Fruit fly (Drosophila melanogaster) whole organism, embryonic: ENCODE data around the gene CG18563.

ENCODE experiments used
- Abd-B ChIP-seq: fragments of 200-800 bp; sonication (Bioruptor generic); optimal IDR thresholded peaks from 2 replicates; lab custom pipeline; 2018; ENCODE audit warnings: missing biosample characterization, mild to moderate bottlenecking, missing genetic modification characterization, moderate library complexity
- Atf3 ChIP-seq: fragments of 200-800 bp; sonication (Bioruptor generic); optimal IDR thresholded peaks from 3 replicates; lab custom pipeline; 2016; ENCODE audit warnings: missing biosample characterization, missing genetic modification characterization
- Awh ChIP-seq: fragments of 200-800 bp; sonication (Bioruptor generic); IDR thresholded peaks from 2 replicates; pipeline ENCODE4, ENCODE4 v1.3.6; 2022; ENCODE audit warnings: missing biosample characterization, missing genetic modification characterization
- CG10654 ChIP-seq: fragments of 200-800 bp; sonication (Bioruptor generic); optimal IDR thresholded peaks from 2 replicates; lab custom pipeline; 2016; ENCODE audit warnings: missing biosample characterization, missing genetic modification characterization
- CG10959 ChIP-seq: fragments of 200-800 bp; sonication (Bioruptor generic); IDR thresholded peaks from 2 replicates; pipeline ENCODE4 v1.3.6; 2022; ENCODE audit warnings: missing biosample characterization, missing genetic modification characterization
- CG11398 ChIP-seq: fragments of 200-800 bp; sonication (Bioruptor generic); optimal IDR thresholded peaks from 2 replicates; lab custom pipeline; 2016; ENCODE audit warnings: missing biosample characterization, missing genetic modification characterization
- CG15011 ChIP-seq: fragments of 200-800 bp; sonication (Bioruptor generic); optimal IDR thresholded peaks from 3 replicates; lab custom pipeline; 2018; ENCODE audit warnings: missing biosample characterization, mild to moderate bottlenecking, missing genetic modification characterization
- CG15601 ChIP-seq: fragments of 200-800 bp; sonication (Bioruptor generic); optimal IDR thresholded peaks from 3 replicates; lab custom pipeline; 2019; ENCODE audit warnings: missing biosample characterization, mild to moderate bottlenecking, missing genetic modification characterization, moderate library complexity
- CG18476 ChIP-seq: fragments of 200-800 bp; sonication (Bioruptor generic); optimal IDR thresholded peaks from 2 replicates; lab custom pipeline; 2016; ENCODE audit warnings: missing biosample characterization, mild to moderate bottlenecking, missing genetic modification characterization
- CG31388 ChIP-seq: fragments of 200-800 bp; sonication (Bioruptor generic); optimal IDR thresholded peaks from 2 replicates; lab custom pipeline; 2016; ENCODE audit warnings: missing biosample characterization, missing genetic modification characterization
- CG42726 ChIP-seq: fragments of 200-800 bp; sonication (Bioruptor generic); IDR thresholded peaks from 2 replicates; pipeline ENCODE4 v1.3.6; 2022; ENCODE audit warnings: missing biosample characterization, missing genetic modification characterization; ENCODE audit not compliant: partially characterized antibody
- CG43689 ChIP-seq: fragments of 200-800 bp; sonication (Bioruptor generic); IDR thresholded peaks from 2 replicates; pipeline ENCODE4 v1.3.6; 2022; ENCODE audit warnings: missing biosample characterization, missing genetic modification characterization
- CG6854 ChIP-seq: fragments of 200-800 bp; sonication (Bioruptor generic); optimal IDR thresholded peaks from 3 replicates; lab custom pipeline; 2017; ENCODE audit warnings: missing biosample characterization, mild to moderate bottlenecking, missing genetic modification characterization
- CHES-1-like ChIP-seq: fragments of 200-800 bp; sonication (Bioruptor generic); optimal IDR thresholded peaks from 2 replicates; lab custom pipeline; 2016; ENCODE audit warnings: missing biosample characterization, missing genetic modification characterization
- CkIIα-i1 ChIP-seq: fragments of 200-800 bp; sonication (Bioruptor generic); IDR thresholded peaks from 2 replicates; pipeline ENCODE4 v1.3.6; 2022; ENCODE audit warnings: missing biosample characterization, missing genetic modification characterization
- Dll ChIP-seq: fragments of 200-800 bp; sonication (Bioruptor generic); IDR thresholded peaks from 4 replicates; pipeline ENCODE4 v1.3.6; 2022; ENCODE audit warnings: missing biosample characterization, missing genetic modification characterization; ENCODE audit not compliant: partially characterized antibody
- Dp ChIP-seq: fragments of 200-800 bp; sonication (Bioruptor generic); optimal IDR thresholded peaks from 2 replicates; lab custom pipeline; 2018; ENCODE audit warnings: missing biosample characterization, mild to moderate bottlenecking, missing genetic modification characterization, moderate library complexity
- Ets65A ChIP-seq: fragments of 200-800 bp; sonication (Bioruptor generic); peaks from one replicate; lab custom pipeline; 2016; ENCODE audit warnings: missing biosample characterization, missing genetic modification characterization
- HLH4C ChIP-seq: fragments of 200-800 bp; sonication (Bioruptor generic); IDR thresholded peaks from 3 replicates; pipeline ENCODE4 v1.3.6; 2022; ENCODE audit warnings: missing biosample characterization, missing genetic modification characterization; ENCODE audit not compliant: partially characterized antibody
- Max ChIP-seq: fragments of 200-800 bp; sonication (Bioruptor generic); optimal IDR thresholded peaks from 2 replicates; lab custom pipeline; 2016; ENCODE audit warnings: missing biosample characterization, mild to moderate bottlenecking, missing genetic modification characterization
- Med ChIP-seq: fragments of 200-800 bp; sonication (Bioruptor generic); peaks from one replicate; lab custom pipeline; 2016; ENCODE audit warnings: missing biosample characterization, missing genetic modification characterization, mild to moderate bottlenecking, inconsistent platforms, moderate library complexity
- Mes4 ChIP-seq: fragments of 200-800 bp; sonication (Bioruptor generic); optimal IDR thresholded peaks from 2 replicates; lab custom pipeline; 2016; ENCODE audit warnings: missing biosample characterization, missing genetic modification characterization
- NC2α ChIP-seq: fragments of 200-800 bp; sonication (Bioruptor generic); optimal IDR thresholded peaks from 2 replicates; lab custom pipeline; 2016; ENCODE audit warnings: missing biosample characterization, missing genetic modification characterization
- Nf-YA ChIP-seq: fragments of 200-800 bp; sonication (Bioruptor generic); IDR thresholded peaks from 2 replicates; pipeline ENCODE4 v1.3.6; 2022; ENCODE audit warnings: missing biosample characterization, missing genetic modification characterization
- PHDP ChIP-seq: fragments of 200-800 bp; sonication (Bioruptor generic); optimal IDR thresholded peaks from 3 replicates; lab custom pipeline; 2018; ENCODE audit warnings: missing biosample characterization, mild to moderate bottlenecking, missing genetic modification characterization, moderate library complexity
- Pdp1 ChIP-seq, 2 experiments: fragments of 200-800 bp; sonication (Bioruptor generic); optimal IDR thresholded peaks; 3 replicates each; lab custom pipeline; 2016; ENCODE audit warnings: missing biosample characterization in 2 of 2, missing genetic modification characterization in 2 of 2, mild to moderate bottlenecking in 1 of 2, moderate library complexity in 1 of 2
- Sox102F ChIP-seq: fragments of 200-800 bp; sonication (Bioruptor generic); optimal IDR thresholded peaks from 2 replicates; lab custom pipeline; 2018; ENCODE audit warnings: missing biosample characterization, mild to moderate bottlenecking, missing genetic modification characterization, moderate library complexity
- az2 ChIP-seq: fragments of 200-800 bp; sonication (Bioruptor generic); optimal IDR thresholded peaks from 3 replicates; lab custom pipeline; 2016; ENCODE audit warnings: missing biosample characterization, missing genetic modification characterization
- bcd ChIP-seq: fragments of 200-800 bp; sonication (Bioruptor generic); optimal IDR thresholded peaks from 2 replicates; lab custom pipeline; 2017; ENCODE audit warnings: missing biosample characterization, mild to moderate bottlenecking, missing genetic modification characterization
- br ChIP-seq: fragments of >200 bp; optimal IDR thresholded peaks from 2 replicates; lab custom pipeline; 2017
- cad ChIP-seq: fragments of >200 bp; optimal IDR thresholded peaks from 2 replicates; lab custom pipeline; 2017; ENCODE audit warnings: missing biosample characterization, missing genetic modification characterization
- dmrt99B ChIP-seq: fragments of 200-800 bp; sonication (Bioruptor generic); optimal IDR thresholded peaks from 2 replicates; lab custom pipeline; 2018; ENCODE audit warnings: missing biosample characterization, mild to moderate bottlenecking, missing genetic modification characterization, moderate library complexity
- dysf ChIP-seq: fragments of 200-800 bp; sonication (Bioruptor generic); IDR thresholded peaks from 3 replicates; pipeline ENCODE4 v1.3.6; 2022; ENCODE audit warnings: missing biosample characterization, missing genetic modification characterization
- emc ChIP-seq: fragments of 200-800 bp; sonication (Bioruptor generic); optimal IDR thresholded peaks from 2 replicates; lab custom pipeline; 2016; ENCODE audit warnings: missing biosample characterization, missing genetic modification characterization
- ftz-f1 ChIP-seq: fragments of 200-800 bp; sonication (Bioruptor generic); optimal IDR thresholded peaks from 2 replicates; lab custom pipeline; 2016; ENCODE audit warnings: missing biosample characterization, missing genetic modification characterization
- fu2 ChIP-seq: fragments of 200-800 bp; sonication (Bioruptor generic); optimal IDR thresholded peaks from 2 replicates; lab custom pipeline; 2016; ENCODE audit warnings: missing biosample characterization, missing genetic modification characterization
- jigr1 ChIP-seq: fragments of 200-800 bp; sonication (Bioruptor generic); IDR thresholded peaks from 3 replicates; pipeline ENCODE4 v1.3.6; 2022; ENCODE audit warnings: missing biosample characterization, missing genetic modification characterization
- ken ChIP-seq: fragments of 200-800 bp; sonication (Bioruptor generic); IDR thresholded peaks from 3 replicates; pipeline ENCODE4 v1.3.6; 2022; ENCODE audit warnings: missing biosample characterization, missing genetic modification characterization
- luna ChIP-seq: fragments of 200-800 bp; sonication (Bioruptor generic); optimal IDR thresholded peaks from 2 replicates; lab custom pipeline; 2016; ENCODE audit warnings: missing biosample characterization, missing genetic modification characterization
- nerfin-2 ChIP-seq: fragments of 200-800 bp; sonication (Bioruptor generic); IDR thresholded peaks from 2 replicates; pipeline ENCODE4 v1.3.6; 2022; ENCODE audit warnings: missing biosample characterization, missing genetic modification characterization; ENCODE audit not compliant: partially characterized antibody
- nmo ChIP-seq: fragments of 200-800 bp; sonication (Bioruptor generic); optimal IDR thresholded peaks from 2 replicates; lab custom pipeline; 2018; ENCODE audit warnings: missing biosample characterization, mild to moderate bottlenecking, missing genetic modification characterization, moderate library complexity
- ro ChIP-seq: fragments of 200-800 bp; sonication (Bioruptor generic); IDR thresholded peaks from 2 replicates; pipeline ENCODE4 v1.3.6; 2022; ENCODE audit warnings: missing biosample characterization, missing genetic modification characterization
- schlank ChIP-seq: fragments of 200-800 bp; sonication (Bioruptor generic); optimal IDR thresholded peaks from 2 replicates; lab custom pipeline; 2018; ENCODE audit warnings: missing biosample characterization, mild to moderate bottlenecking, missing genetic modification characterization
- sr ChIP-seq: fragments of 200-800 bp; sonication (Bioruptor generic); IDR thresholded peaks from 3 replicates; pipeline ENCODE4 v1.3.6; 2022; ENCODE audit warnings: missing biosample characterization, missing genetic modification characterization
- tup ChIP-seq: fragments of 200-800 bp; sonication (Bioruptor generic); optimal IDR thresholded peaks from 2 replicates; lab custom pipeline; 2016; ENCODE audit warnings: missing biosample characterization, mild to moderate bottlenecking, missing genetic modification characterization, moderate library complexity
- twi ChIP-seq: fragments of 200-800 bp; optimal IDR thresholded peaks from 2 replicates; lab custom pipeline; 2019; ENCODE audit warnings: missing biosample characterization, mild to moderate bottlenecking, missing genetic modification characterization, moderate library complexity
- unc-4 ChIP-seq: fragments of 200-800 bp; sonication (Bioruptor generic); IDR thresholded peaks from 2 replicates; pipeline ENCODE4 v1.3.6; 2022; ENCODE audit warnings: missing biosample characterization, missing genetic modification characterization; ENCODE audit not compliant: partially characterized antibody
- usp ChIP-seq: fragments of >200 bp; optimal IDR thresholded peaks from 2 replicates; lab custom pipeline; 2017; ENCODE audit warnings: missing biosample characterization, missing genetic modification characterization
- vnd ChIP-seq: fragments of 200-800 bp; sonication (Bioruptor generic); IDR thresholded peaks from 3 replicates; pipeline ENCODE4 v1.3.6; 2022; ENCODE audit warnings: missing biosample characterization, missing genetic modification characterization; ENCODE audit not compliant: partially characterized antibody
- zf30C ChIP-seq: fragments of 200-800 bp; sonication (Bioruptor generic); optimal IDR thresholded peaks from 3 replicates; lab custom pipeline; 2018; ENCODE audit warnings: missing biosample characterization, mild to moderate bottlenecking, missing genetic modification characterization

Gene CG18563

DNA sequence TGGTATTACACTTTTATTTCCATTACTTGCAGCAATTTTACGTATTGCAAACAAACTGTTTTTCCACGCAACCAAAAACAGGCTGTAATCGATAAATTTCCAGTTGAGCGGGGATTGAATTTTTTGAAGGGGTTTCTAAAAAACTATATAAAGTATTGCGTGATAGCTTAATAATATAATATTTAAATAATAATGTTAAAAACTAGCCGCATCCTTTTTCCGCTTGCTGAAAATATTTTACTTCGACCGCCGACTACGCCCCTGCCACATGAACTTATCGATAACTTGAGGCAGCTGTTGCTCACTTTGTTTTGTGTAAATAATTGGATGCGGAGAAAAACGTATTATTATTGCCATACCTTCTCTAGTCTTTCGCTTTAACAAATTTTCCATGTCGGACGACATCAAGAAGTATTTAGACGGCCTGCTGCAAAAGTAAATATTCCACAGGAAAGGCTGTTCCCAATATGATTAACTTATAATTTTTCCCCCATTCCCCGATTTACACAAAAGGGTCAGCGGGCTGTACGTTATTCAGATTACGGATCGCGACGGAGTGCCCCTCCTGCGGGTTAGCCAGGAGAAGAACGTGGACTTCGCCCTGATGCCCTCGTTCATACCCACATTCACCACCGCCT, 23.2 kb upstream of the CG18563 start, which contains the start of the genes fws and Lamtor3 (continued):
- TF ChIP-seq CG31388 (GFP tag; lab: Kevin White, UChicago), result peak; percentile 93
- TF ChIP-seq bcd, result peak; percentile 98
- no peak for TF ChIP-seq vnd (GFP tag; lab: Robert Waterston, UW)
- TF ChIP-seq CG10959 (GFP tag; lab: Robert Waterston, UW), result peak; percentile 96
- peak; percentile 98 for TF ChIP-seq Abd-B (GFP tag; lab: Kevin White, UChicago)
- peak; percentile 97 for TF ChIP-seq Nf-YA
- TF ChIP-seq unc-4 (GFP tag; lab: Robert Waterston, UW), result peak; percentile 52; the same call in 1 of the 2 replicates
- no peak for TF ChIP-seq zf30C (GFP tag; lab: Kevin White, UChicago)
- TF ChIP-seq NC2α, result peak; percentile 52
- TF ChIP-seq CG15011 (GFP tag; lab: Kevin White, UChicago), result peak; percentile 94
- peak; percentile 99 for TF ChIP-seq nmo
- TF ChIP-seq CG43689 (GFP tag; lab: Robert Waterston, UW), result peak; percentile 98
- peak; percentile 99 for TF ChIP-seq Sox102F (GFP tag; lab: Kevin White, UChicago)
- TF ChIP-seq tup (GFP tag; lab: Kevin White, UChicago), result peak; percentile 86
- peak; percentile 79 for TF ChIP-seq Atf3 (GFP tag; lab: Kevin White, UChicago)
- TF ChIP-seq Mes4, result peak; percentile 72
- TF ChIP-seq dmrt99B, result peak; percentile 98
- peak; percentile 83 to 85 for TF ChIP-seq Pdp1 (GFP tag; optimal IDR thresholded peaks at IDR 0.05; lab: Kevin White, UChicago)
- peak; percentile 87 for TF ChIP-seq fu2
- TF ChIP-seq CkIIα-i1 (GFP tag; lab: Robert Waterston, UW), result peak; percentile 96
- TF ChIP-seq luna (GFP tag; lab: Kevin White, UChicago), result peak; percentile 11
- peak; percentile 96 for TF ChIP-seq CG10654 (GFP tag; lab: Kevin White, UChicago)
- peak; percentile 98 for TF ChIP-seq Med (GFP tag; lab: Kevin White, UChicago)
- 0 out of 2 replicates have a peak, but pooled peaks have one; percentile 28 for TF ChIP-seq CG42726 (GFP tag; lab: Robert Waterston, UW)
- TF ChIP-seq Dp (GFP tag; lab: Kevin White, UChicago), result peak; percentile 56
- no peak for TF ChIP-seq br (lab: Kevin White, UChicago)
- peak; percentile 97 for TF ChIP-seq sr
- peak; percentile 84 for TF ChIP-seq CHES-1-like
- peak; percentile 92 for TF ChIP-seq twi
- TF ChIP-seq cad, result no peak
- peak; percentile 74 for TF ChIP-seq CG11398
- TF ChIP-seq Max (GFP tag; lab: Kevin White, UChicago), result peak; percentile 92
- peak; percentile 52 for TF ChIP-seq emc (GFP tag; lab: Kevin White, UChicago)
- no peak for TF ChIP-seq usp (GFP tag; lab: Kevin White, UChicago)
- peak; percentile 93 for TF ChIP-seq CG6854
- peak; percentile 94 for TF ChIP-seq CG18476 (GFP tag; lab: Kevin White, UChicago)
- 0 out of 2 replicates have a peak, but pooled peaks have one; percentile 42 for TF ChIP-seq nerfin-2 (GFP tag; lab: Robert Waterston, UW)
- peak; percentile 99 for TF ChIP-seq ken (GFP tag; lab: Robert Waterston, UW)
- TF ChIP-seq HLH4C (GFP tag; lab: Robert Waterston, UW), result peak; percentile 71
- peak; percentile 96 for TF ChIP-seq jigr1 (GFP tag; lab: Robert Waterston, UW)
- peak; percentile 99 for TF ChIP-seq Awh (GFP tag; lab: Robert Waterston, UW)
- peak; percentile 99 for TF ChIP-seq PHDP
- TF ChIP-seq dysf, result peak; percentile 99
- TF ChIP-seq Dll (GFP tag; lab: Robert Waterston, UW), result peak; percentile 74
- TF ChIP-seq ro (GFP tag; lab: Robert Waterston, UW), result peak; percentile 97
- TF ChIP-seq az2 (GFP tag; lab: Kevin White, UChicago), result peak; percentile 98
- TF ChIP-seq ftz-f1, result peak; percentile 66
- TF ChIP-seq Ets65A (GFP tag; lab: Kevin White, UChicago), result peak; percentile 98
- peak; percentile 95 for TF ChIP-seq CG15601 (tag; lab: Kevin White, UChicago)
- TF ChIP-seq schlank (tag; lab: Kevin White, UChicago), result peak; percentile 94
